Worm (Caenorhabditis elegans): ENCODE measurements around the gene C29E4.13.

DNA sequence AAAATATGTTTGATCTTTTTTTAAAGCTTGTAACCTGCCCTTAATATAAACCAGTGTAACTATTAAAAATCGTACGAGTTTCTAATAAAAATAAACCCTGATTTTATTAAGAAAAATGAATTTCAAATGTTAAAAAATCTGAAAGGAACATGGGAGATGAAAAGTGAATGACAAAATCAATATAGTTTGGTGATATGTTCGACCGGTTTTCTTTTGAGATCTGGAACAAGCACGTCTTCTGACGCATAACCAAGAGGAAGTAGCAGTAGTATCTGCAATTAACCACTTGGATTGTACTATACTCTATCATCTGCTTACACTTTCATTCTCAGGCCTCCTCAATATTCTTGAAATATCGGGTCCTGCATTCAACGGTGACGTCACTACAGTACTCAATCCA is 51.4 kb downstream of the C29E4.13 start:
- no peak for TF ChIP-seq unc-86 (tag; optimal IDR thresholded peaks at IDR 0.05)
- no peak for TF ChIP-seq unc-62 (GFP tag; optimal IDR thresholded peaks at IDR 0.05)
- TF ChIP-seq nhr-77 (tag; optimal IDR thresholded peaks at IDR 0.05): no peak
- TF ChIP-seq elt-3 (tag; optimal IDR thresholded peaks at IDR 0.05): no peak
- TF ChIP-seq nhr-11 (tag; optimal IDR thresholded peaks at IDR 0.05): no peak
- TF ChIP-seq nhr-90 (tag; optimal IDR thresholded peaks at IDR 0.05; ENCODE audit: poor library complexity): no peak
- TF ChIP-seq blmp-1 (tag; optimal IDR thresholded peaks at IDR 0.05): no peak
- no peak for TF ChIP-seq ama-1 (optimal IDR thresholded peaks at IDR 0.05)
